Worm (Caenorhabditis elegans) whole organism, late embryonic: ENCODE data around the gene R166.2.

ENCODE experiments used
- che-1 ChIP-seq: sonication (generic microtip); optimal IDR thresholded peaks from 2 replicates; lab custom pipeline; 2016; ENCODE audit warnings: mild to moderate bottlenecking, missing genetic modification characterization, missing compliant biosample characterization
- sox-4 ChIP-seq: sonication (generic microtip); optimal IDR thresholded peaks from 2 replicates; lab custom pipeline; 2017; ENCODE audit warnings: mild to moderate bottlenecking, missing genetic modification characterization, inconsistent platforms, missing compliant biosample characterization

DNA sequence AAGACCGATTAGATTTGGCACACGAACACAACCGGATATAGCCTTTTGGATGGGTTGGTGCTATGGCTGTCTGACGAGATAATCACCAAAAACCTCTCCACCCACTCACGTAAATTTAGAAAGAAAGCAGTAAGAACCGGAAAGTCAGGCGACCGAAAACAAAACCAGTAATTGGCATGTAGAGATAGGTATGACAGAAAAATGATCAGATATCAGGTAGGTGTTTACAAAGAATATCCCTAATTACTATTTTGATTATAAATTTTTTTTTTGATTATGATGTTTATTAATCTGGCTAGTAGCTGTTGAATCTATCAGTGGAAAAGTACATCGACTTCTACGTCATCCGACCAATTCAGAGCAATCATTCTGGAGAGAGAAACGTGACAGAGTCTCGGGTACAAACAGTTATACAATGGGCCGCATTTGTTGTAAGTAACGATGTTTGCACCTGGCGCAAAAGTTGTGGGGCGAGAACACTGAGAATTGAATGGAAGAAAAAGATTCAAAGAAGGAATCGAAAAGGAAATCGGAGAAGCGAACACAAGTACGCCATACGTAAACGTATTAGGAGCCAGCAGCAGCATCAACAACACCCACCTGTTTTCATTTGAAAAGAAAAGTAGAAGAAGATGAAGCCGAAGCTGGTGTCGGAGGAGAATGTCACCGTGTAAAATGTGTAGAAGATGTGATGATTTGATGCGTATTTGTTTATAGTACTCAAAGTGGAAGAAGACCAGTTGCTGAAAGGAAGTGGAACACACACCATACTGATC lies 13.6 kb upstream of the R166.2 start:
- TF ChIP-seq che-1 (tag; lab: Kevin White, UChicago) (no peak), sox-4 (tag; lab: Kevin White, UChicago) (no peak)
